Fruit fly (Drosophila melanogaster) whole organism, embryonic: ENCODE measurements around the gene anchor.

Source experiments
- B-H2 ChIP-seq: fragments of 200-800 bp; sonication (Bioruptor generic); optimal IDR thresholded peaks from 2 replicates; lab custom pipeline; 2018; ENCODE audit warnings: missing biosample characterization, mild to moderate bottlenecking, missing genetic modification characterization
- CG11093 ChIP-seq: fragments of 200-800 bp; sonication (Bioruptor generic); IDR thresholded peaks from 3 replicates; pipeline ENCODE4 v1.3.6; 2022; ENCODE audit warnings: missing biosample characterization, missing genetic modification characterization
- CG11247 ChIP-seq: fragments of 200-800 bp; sonication (Bioruptor generic); IDR thresholded peaks from 2 replicates; pipeline ENCODE4 v1.3.6; 2022; ENCODE audit warnings: missing biosample characterization, missing genetic modification characterization
- CG11398 ChIP-seq: fragments of 200-800 bp; sonication (Bioruptor generic); optimal IDR thresholded peaks from 2 replicates; lab custom pipeline; 2016; ENCODE audit warnings: missing biosample characterization, missing genetic modification characterization
- CG12219 ChIP-seq: fragments of 200-800 bp; sonication (Bioruptor generic); optimal IDR thresholded peaks from 3 replicates; lab custom pipeline; 2018; ENCODE audit warnings: missing biosample characterization, mild to moderate bottlenecking, missing genetic modification characterization
- CG13296 ChIP-seq: fragments of 200-800 bp; sonication (Bioruptor generic); optimal IDR thresholded peaks from 3 replicates; lab custom pipeline; 2018; ENCODE audit warnings: missing biosample characterization, mild to moderate bottlenecking, missing genetic modification characterization
- CG14441 ChIP-seq: fragments of 200-800 bp; sonication (Bioruptor generic); IDR thresholded peaks from 2 replicates; pipeline ENCODE4 v1.3.6; 2022; ENCODE audit warnings: missing biosample characterization, missing genetic modification characterization
- CG15696 ChIP-seq: fragments of 200-800 bp; sonication (Bioruptor generic); optimal IDR thresholded peaks from 2 replicates; lab custom pipeline; 2019; ENCODE audit warnings: missing biosample characterization, mild to moderate bottlenecking, missing genetic modification characterization, moderate library complexity
- CG1602 ChIP-seq: fragments of 200-800 bp; sonication (Bioruptor generic); optimal IDR thresholded peaks from 3 replicates; lab custom pipeline; 2016; ENCODE audit warnings: missing biosample characterization, missing genetic modification characterization
- CG2116 ChIP-seq: fragments of 200-800 bp; sonication (Bioruptor generic); optimal IDR thresholded peaks from 3 replicates; lab custom pipeline; 2018; ENCODE audit warnings: missing biosample characterization, mild to moderate bottlenecking, missing genetic modification characterization
- CG3847 ChIP-seq: fragments of 200-800 bp; sonication (Bioruptor generic); IDR thresholded peaks from 2 replicates; pipeline ENCODE4 v1.3.6; 2022; ENCODE audit warnings: missing biosample characterization, missing genetic modification characterization
- CG6683 ChIP-seq: fragments of 200-800 bp; sonication (Bioruptor generic); optimal IDR thresholded peaks from 2 replicates; lab custom pipeline; 2017; ENCODE audit warnings: missing biosample characterization, mild to moderate bottlenecking, missing genetic modification characterization, missing genetic modification reagents
- Camta ChIP-seq: fragments of 200-800 bp; sonication (Bioruptor generic); optimal IDR thresholded peaks from 2 replicates; lab custom pipeline; 2016; ENCODE audit warnings: missing biosample characterization, missing genetic modification characterization
- CkIIα-i1 ChIP-seq: fragments of 200-800 bp; sonication (Bioruptor generic); IDR thresholded peaks from 2 replicates; pipeline ENCODE4 v1.3.6; 2022; ENCODE audit warnings: missing biosample characterization, missing genetic modification characterization
- Dad ChIP-seq: fragments of 200-800 bp; sonication (Bioruptor generic); optimal IDR thresholded peaks from 3 replicates; lab custom pipeline; 2016; ENCODE audit warnings: missing biosample characterization, missing genetic modification characterization
- Dp ChIP-seq: fragments of 200-800 bp; sonication (Bioruptor generic); optimal IDR thresholded peaks from 2 replicates; lab custom pipeline; 2018; ENCODE audit warnings: missing biosample characterization, mild to moderate bottlenecking, missing genetic modification characterization, moderate library complexity
- HLHmδ ChIP-seq: fragments of 200-800 bp; sonication (Bioruptor generic); optimal IDR thresholded peaks from 2 replicates; lab custom pipeline; 2018; ENCODE audit warnings: missing biosample characterization, mild to moderate bottlenecking, missing genetic modification characterization, moderate library complexity
- Kr ChIP-seq: fragments of 200-800 bp; sonication (Bioruptor generic); optimal IDR thresholded peaks from 2 replicates; lab custom pipeline; 2017; ENCODE audit warnings: missing biosample characterization, mild to moderate bottlenecking, missing genetic modification characterization
- Oaz ChIP-seq: fragments of 200-800 bp; sonication (Bioruptor generic); IDR thresholded peaks from 2 replicates; pipeline ENCODE4 v1.3.6; 2022; ENCODE audit warnings: missing biosample characterization, missing genetic modification characterization
- Poxn ChIP-seq: fragments of 200-800 bp; sonication (Bioruptor generic); IDR thresholded peaks from 2 replicates; pipeline ENCODE4 v1.3.6; 2022; ENCODE audit warnings: missing biosample characterization, missing genetic modification characterization
- Spps ChIP-seq: fragments of 200-800 bp; sonication (Bioruptor generic); optimal IDR thresholded peaks from 2 replicates; lab custom pipeline; 2018; ENCODE audit warnings: missing biosample characterization, mild to moderate bottlenecking, missing genetic modification characterization
- Stat92E ChIP-seq, 3 experiments: fragments of >200 bp in 2 of 3; fragments of 200-800 bp in 1 of 3; sonication (Bioruptor generic) in 1 of 3; optimal IDR thresholded peaks; 2 replicates each; lab custom pipeline; 2017 to 2019; ENCODE audit warnings: missing biosample characterization in 3 of 3, missing genetic modification characterization in 3 of 3, mild to moderate bottlenecking in 1 of 3, moderate library complexity in 1 of 3
- Trl ChIP-seq, 3 experiments: fragments of >200 bp in 2 of 3; fragments of 200-800 bp in 1 of 3; sonication (Bioruptor generic) in 1 of 3; optimal IDR thresholded peaks; 2 replicates in 1 of 3; 3 replicates in 2 of 3; lab custom pipeline; 2016 to 2017; ENCODE audit warnings: missing biosample characterization in 1 of 3, missing genetic modification characterization in 1 of 3
- ab ChIP-seq: fragments of 200-800 bp; sonication (Bioruptor generic); optimal IDR thresholded peaks from 2 replicates; lab custom pipeline; 2016; ENCODE audit warnings: missing biosample characterization, missing genetic modification characterization
- ac ChIP-seq: fragments of 200-800 bp; sonication (Bioruptor generic); optimal IDR thresholded peaks from 3 replicates; lab custom pipeline; 2017; ENCODE audit warnings: missing biosample characterization, mild to moderate bottlenecking, missing genetic modification characterization
- ato ChIP-seq: fragments of 200-800 bp; sonication (Bioruptor generic); IDR thresholded peaks from 2 replicates; pipeline ENCODE4 v1.3.6; 2022; ENCODE audit warnings: missing biosample characterization, missing genetic modification characterization; ENCODE audit not compliant: partially characterized antibody
- bcd ChIP-seq: fragments of 200-800 bp; sonication (Bioruptor generic); optimal IDR thresholded peaks from 2 replicates; lab custom pipeline; 2017; ENCODE audit warnings: missing biosample characterization, mild to moderate bottlenecking, missing genetic modification characterization
- dan ChIP-seq: fragments of 200-800 bp; sonication (Bioruptor generic); IDR thresholded peaks from 2 replicates; pipeline ENCODE4 v1.3.6; 2022; ENCODE audit warnings: missing biosample characterization, missing genetic modification characterization
- dmrt99B ChIP-seq: fragments of 200-800 bp; sonication (Bioruptor generic); optimal IDR thresholded peaks from 2 replicates; lab custom pipeline; 2018; ENCODE audit warnings: missing biosample characterization, mild to moderate bottlenecking, missing genetic modification characterization, moderate library complexity
- ewg ChIP-seq: fragments of 200-800 bp; sonication (Bioruptor generic); optimal IDR thresholded peaks from 3 replicates; lab custom pipeline; 2017; ENCODE audit warnings: mild to moderate bottlenecking, missing biosample characterization, missing genetic modification reagents, missing genetic modification characterization
- fru ChIP-seq: fragments of >200 bp; optimal IDR thresholded peaks from 2 replicates; lab custom pipeline; 2017
- gcm ChIP-seq: fragments of 200-800 bp; sonication (Bioruptor generic); optimal IDR thresholded peaks from 2 replicates; lab custom pipeline; 2019; ENCODE audit warnings: missing biosample characterization, mild to moderate bottlenecking, missing genetic modification characterization, moderate library complexity
- gem ChIP-seq: fragments of 200-800 bp; sonication (Bioruptor generic); optimal IDR thresholded peaks from 2 replicates; lab custom pipeline; 2019; ENCODE audit warnings: missing biosample characterization, mild to moderate bottlenecking, missing genetic modification characterization, moderate library complexity
- gsb ChIP-seq: fragments of 200-800 bp; sonication (Bioruptor generic); IDR thresholded peaks from 2 replicates; pipeline ENCODE4 v1.3.6; 2022; ENCODE audit warnings: missing biosample characterization, missing genetic modification characterization
- hkb ChIP-seq, 2 experiments: fragments of 200-800 bp in 1 of 2; fragments of >200 bp in 1 of 2; sonication (Bioruptor generic) in 1 of 2; IDR thresholded peaks in 1 of 2; optimal IDR thresholded peaks in 1 of 2; 2 replicates each; pipeline versions ENCODE4 v1.3.6 to Lab custom; 2017 to 2022; ENCODE audit warnings: missing biosample characterization in 1 of 2, missing genetic modification characterization in 1 of 2
- insv ChIP-seq, 2 experiments: fragments of 200-800 bp; sonication (Bioruptor generic); optimal IDR thresholded peaks; 3 replicates each; lab custom pipeline; 2016 to 2018; ENCODE audit warnings: missing biosample characterization in 2 of 2, missing genetic modification characterization in 2 of 2
- jing ChIP-seq: fragments of 200-800 bp; sonication (Bioruptor generic); optimal IDR thresholded peaks from 2 replicates; lab custom pipeline; 2018; ENCODE audit warnings: missing biosample characterization, mild to moderate bottlenecking, missing genetic modification characterization
- jumu ChIP-seq: fragments of 200-800 bp; sonication (Bioruptor generic); optimal IDR thresholded peaks from 3 replicates; lab custom pipeline; 2016; ENCODE audit warnings: missing biosample characterization, missing genetic modification characterization
- nerfin-2 ChIP-seq: fragments of 200-800 bp; sonication (Bioruptor generic); IDR thresholded peaks from 2 replicates; pipeline ENCODE4 v1.3.6; 2022; ENCODE audit warnings: missing biosample characterization, missing genetic modification characterization; ENCODE audit not compliant: partially characterized antibody
- peb ChIP-seq: fragments of 200-800 bp; sonication (Bioruptor generic); IDR thresholded peaks from 2 replicates; pipeline ENCODE4 v1.3.6; 2022; ENCODE audit warnings: missing biosample characterization, missing genetic modification characterization
- pfk ChIP-seq: fragments of 200-800 bp; sonication (Bioruptor generic); optimal IDR thresholded peaks from 2 replicates; lab custom pipeline; 2018; ENCODE audit warnings: missing biosample characterization, mild to moderate bottlenecking, missing genetic modification characterization, moderate library complexity
- pnt ChIP-seq: fragments of 200-800 bp; sonication (Bioruptor generic); optimal IDR thresholded peaks from 3 replicates; lab custom pipeline; 2016; ENCODE audit warnings: missing biosample characterization, missing genetic modification characterization
- pros ChIP-seq: fragments of 200-800 bp; sonication (Bioruptor generic); optimal IDR thresholded peaks from 3 replicates; lab custom pipeline; 2019; ENCODE audit warnings: missing biosample characterization, mild to moderate bottlenecking, missing genetic modification characterization, moderate library complexity
- psq ChIP-seq: fragments of 200-800 bp; sonication (Bioruptor generic); optimal IDR thresholded peaks from 2 replicates; lab custom pipeline; 2017; ENCODE audit warnings: missing biosample characterization, missing genetic modification characterization
- repo ChIP-seq: fragments of 200-800 bp; sonication (Bioruptor generic); optimal IDR thresholded peaks from 2 replicates; lab custom pipeline; 2016; ENCODE audit warnings: missing biosample characterization, missing genetic modification characterization
- sc ChIP-seq, 3 experiments: fragments of >200 bp in 2 of 3; fragments of 200-800 bp in 1 of 3; sonication (Bioruptor generic) in 1 of 3; optimal IDR thresholded peaks; 2 replicates in 2 of 3; 3 replicates in 1 of 3; lab custom pipeline; 2017; ENCODE audit warnings: mild to moderate bottlenecking in 1 of 3, missing biosample characterization in 1 of 3, missing genetic modification characterization in 1 of 3, missing genetic modification reagents in 1 of 3
- sna ChIP-seq: fragments of 200-800 bp; sonication (Bioruptor generic); IDR thresholded peaks from 2 replicates; pipeline ENCODE4 v1.3.6; 2022; ENCODE audit warnings: missing biosample characterization, missing genetic modification characterization; ENCODE audit not compliant: partially characterized antibody
- tgo ChIP-seq: fragments of 200-800 bp; sonication (Bioruptor generic); IDR thresholded peaks from 3 replicates; pipeline ENCODE4 v1.3.6; 2022; ENCODE audit warnings: missing biosample characterization, missing genetic modification characterization
- toy ChIP-seq: fragments of 200-800 bp; sonication (Bioruptor generic); IDR thresholded peaks from 2 replicates; pipeline ENCODE4 v1.3.6; 2022; ENCODE audit warnings: missing biosample characterization, missing genetic modification characterization
- zen2 ChIP-seq: fragments of 200-800 bp; sonication (Bioruptor generic); IDR thresholded peaks from 3 replicates; pipeline ENCODE4 v1.3.6; 2022; ENCODE audit warnings: missing biosample characterization, missing genetic modification characterization; ENCODE audit not compliant: partially characterized antibody

Gene anchor

DNA sequence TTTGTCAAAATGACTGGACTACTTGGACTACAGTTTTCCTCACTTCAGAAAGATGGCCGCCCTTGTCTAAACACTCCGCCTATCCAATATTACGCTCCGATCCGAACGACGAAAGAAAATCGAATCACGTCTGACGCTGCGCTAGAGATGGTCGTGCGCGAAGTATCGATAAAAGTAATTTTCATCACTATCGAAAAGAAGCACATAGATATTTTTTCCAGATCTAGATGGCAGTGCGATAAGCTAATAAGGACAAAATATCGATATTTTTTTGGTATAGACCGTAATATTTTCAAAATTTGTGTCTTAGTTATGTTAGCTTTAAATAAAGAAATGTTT, 23.3 kb downstream of the anchor start, which contains the start of gene Pep (continued):
- TF ChIP-seq jumu (peak; percentile 64), dan (GFP tag; lab: Robert Waterston, UW) (no peak), jing (GFP tag; lab: Kevin White, UChicago) (no peak), CG11398 (no peak), CkIIα-i1 (GFP tag; lab: Robert Waterston, UW) (no peak), tgo (GFP tag; lab: Robert Waterston, UW) (no peak), nerfin-2 (GFP tag; lab: Robert Waterston, UW) (peak; percentile 98), CG1602 (GFP tag; lab: Kevin White, UChicago) (no peak), gcm (peak; percentile 10), ab (GFP tag; lab: Kevin White, UChicago) (no peak), toy (GFP tag; lab: Robert Waterston, UW) (no peak), gsb (no peak), ato (GFP tag; lab: Robert Waterston, UW) (peak; percentile 98), repo (no peak), fru (lab: Kevin White, UChicago) (no peak), Poxn (GFP tag; lab: Robert Waterston, UW) (no peak), CG12219 (no peak), CG14441 (GFP tag; lab: Robert Waterston, UW) (no peak), Dad (GFP tag; lab: Kevin White, UChicago) (peak; percentile 21), hkb (optimal IDR thresholded peaks at IDR 0.05; lab: Kevin White, UChicago) (no peak), hkb (GFP tag; IDR thresholded peaks at IDR 0.05; lab: Robert Waterston, UW) (peak; percentile 46; the same call in 1 of the 2 replicates), Trl (optimal IDR thresholded peaks at IDR 0.05; lab: Kevin White, UChicago) (no peak), Trl (GFP tag; optimal IDR thresholded peaks at IDR 0.05; lab: Kevin White, UChicago) (peak; percentile 40), CG15696 (tag; lab: Kevin White, UChicago) (no peak), ac (GFP tag; lab: Kevin White, UChicago) (no peak), sc (optimal IDR thresholded peaks at IDR 0.05; lab: Kevin White, UChicago) (no peak), sc (GFP tag; optimal IDR thresholded peaks at IDR 0.05; lab: Kevin White, UChicago) (no peak), peb (no peak), dmrt99B (tag; lab: Kevin White, UChicago) (no peak), Stat92E (GFP tag; optimal IDR thresholded peaks at IDR 0.05; lab: Kevin White, UChicago) (peak in 1 of 3 experiments; percentile 69), CG13296 (GFP tag; lab: Kevin White, UChicago) (no peak), Kr (no peak), zen2 (GFP tag; lab: Robert Waterston, UW) (peak; percentile 99; the same call in 2 of the 3 replicates), Camta (GFP tag; lab: Kevin White, UChicago) (peak; percentile 4), HLHmδ (GFP tag; lab: Kevin White, UChicago) (no peak), insv (GFP tag; optimal IDR thresholded peaks at IDR 0.05; lab: Kevin White, UChicago) (peak in 1 of 2 experiments; percentile 31), CG3847 (GFP tag; lab: Robert Waterston, UW) (no peak; the same call in 1 of the 2 replicates), gem (tag; lab: Kevin White, UChicago) (peak; percentile 34), pfk (peak; percentile 8), Dp (GFP tag; lab: Kevin White, UChicago) (peak; percentile 72), B-H2 (GFP tag; lab: Kevin White, UChicago) (peak; percentile 60), pnt (GFP tag; lab: Kevin White, UChicago) (no peak), CG11247 (GFP tag; lab: Robert Waterston, UW) (no peak), CG2116 (GFP tag; lab: Kevin White, UChicago) (peak; percentile 88), CG6683 (GFP tag; lab: Kevin White, UChicago) (no peak), ewg (GFP tag; lab: Kevin White, UChicago) (peak; percentile 72), CG11093 (GFP tag; lab: Robert Waterston, UW) (no peak), Oaz (GFP tag; lab: Robert Waterston, UW) (no peak), sna (GFP tag; lab: Robert Waterston, UW) (peak; percentile 96), bcd (GFP tag; lab: Kevin White, UChicago) (no peak), psq (GFP tag; lab: Kevin White, UChicago) (no peak), Spps (no peak), pros (GFP tag; lab: Kevin White, UChicago) (no peak)
